Fruit fly (Drosophila melanogaster) whole organism, embryonic: ENCODE data around the gene CG14253.

Experiments used
- Atf6 ChIP-seq: fragments of 200-800 bp; sonication (Bioruptor generic); IDR thresholded peaks from 2 replicates; pipeline ENCODE4 v1.3.6; 2022; ENCODE audit warnings: missing biosample characterization, missing genetic modification characterization
- Bgb ChIP-seq: fragments of 200-800 bp; sonication (Bioruptor generic); IDR thresholded peaks from 2 replicates; pipeline ENCODE4 v1.3.6; 2022; ENCODE audit warnings: missing biosample characterization, missing genetic modification characterization; ENCODE audit not compliant: partially characterized antibody
- C15 ChIP-seq: fragments of 200-800 bp; sonication (Bioruptor generic); IDR thresholded peaks from 3 replicates; pipeline ENCODE4 v1.3.6; 2022; ENCODE audit warnings: missing biosample characterization, missing genetic modification characterization
- CG10462 ChIP-seq: fragments of 200-800 bp; sonication (Bioruptor generic); optimal IDR thresholded peaks from 2 replicates; lab custom pipeline; 2016; ENCODE audit warnings: missing biosample characterization, missing genetic modification characterization
- CG12391 ChIP-seq: fragments of 200-800 bp; sonication (Bioruptor generic); optimal IDR thresholded peaks from 3 replicates; lab custom pipeline; 2018; ENCODE audit warnings: missing biosample characterization, mild to moderate bottlenecking, missing genetic modification characterization, moderate library complexity
- CG15696 ChIP-seq: fragments of 200-800 bp; sonication (Bioruptor generic); optimal IDR thresholded peaks from 2 replicates; lab custom pipeline; 2019; ENCODE audit warnings: missing biosample characterization, mild to moderate bottlenecking, missing genetic modification characterization, moderate library complexity
- CG17186 ChIP-seq: fragments of 200-800 bp; sonication (Bioruptor generic); optimal IDR thresholded peaks from 3 replicates; lab custom pipeline; 2017; ENCODE audit warnings: missing biosample characterization, missing genetic modification reagents, missing genetic modification characterization
- CG18476 ChIP-seq: fragments of 200-800 bp; sonication (Bioruptor generic); optimal IDR thresholded peaks from 2 replicates; lab custom pipeline; 2016; ENCODE audit warnings: missing biosample characterization, mild to moderate bottlenecking, missing genetic modification characterization
- CG2120 ChIP-seq: fragments of 200-800 bp; sonication (Bioruptor generic); optimal IDR thresholded peaks from 3 replicates; lab custom pipeline; 2016; ENCODE audit warnings: missing biosample characterization, missing genetic modification characterization
- CG3065 ChIP-seq: fragments of 200-800 bp; sonication (Bioruptor generic); optimal IDR thresholded peaks from 2 replicates; lab custom pipeline; 2016; ENCODE audit warnings: missing biosample characterization, missing genetic modification characterization
- CG42726 ChIP-seq: fragments of 200-800 bp; sonication (Bioruptor generic); IDR thresholded peaks from 2 replicates; pipeline ENCODE4 v1.3.6; 2022; ENCODE audit warnings: missing biosample characterization, missing genetic modification characterization; ENCODE audit not compliant: partially characterized antibody
- CG4617 ChIP-seq: fragments of 200-800 bp; sonication (Bioruptor generic); optimal IDR thresholded peaks from 3 replicates; lab custom pipeline; 2016; ENCODE audit warnings: missing biosample characterization, missing genetic modification characterization, borderline replicate concordance
- CG5245 ChIP-seq: fragments of 200-800 bp; sonication (Bioruptor generic); optimal IDR thresholded peaks from 3 replicates; lab custom pipeline; 2016; ENCODE audit warnings: missing biosample characterization, missing genetic modification characterization
- CG6683 ChIP-seq: fragments of 200-800 bp; sonication (Bioruptor generic); optimal IDR thresholded peaks from 2 replicates; lab custom pipeline; 2017; ENCODE audit warnings: missing biosample characterization, mild to moderate bottlenecking, missing genetic modification characterization, missing genetic modification reagents
- CG8765 ChIP-seq: fragments of 200-800 bp; sonication (Bioruptor generic); IDR thresholded peaks from 2 replicates; pipeline ENCODE4 v1.3.6; 2022; ENCODE audit warnings: missing biosample characterization, missing genetic modification characterization
- CG8944 ChIP-seq: fragments of 200-800 bp; sonication (Bioruptor generic); optimal IDR thresholded peaks from 3 replicates; lab custom pipeline; 2016; ENCODE audit warnings: missing biosample characterization, missing genetic modification characterization
- CG9215 ChIP-seq: fragments of 200-800 bp; sonication (Bioruptor generic); IDR thresholded peaks from 2 replicates; pipeline ENCODE4 v1.3.6; 2022; ENCODE audit warnings: missing biosample characterization, missing genetic modification characterization
- CG9609 ChIP-seq: fragments of 200-800 bp; sonication (Bioruptor generic); optimal IDR thresholded peaks from 3 replicates; lab custom pipeline; 2016; ENCODE audit warnings: missing biosample characterization, missing genetic modification characterization
- CoRest ChIP-seq: fragments of 200-800 bp; sonication (Bioruptor generic); optimal IDR thresholded peaks from 3 replicates; lab custom pipeline; 2018; ENCODE audit warnings: missing biosample characterization, mild to moderate bottlenecking, missing genetic modification characterization, moderate library complexity
- Elba2 ChIP-seq: fragments of 200-800 bp; sonication (Bioruptor generic); optimal IDR thresholded peaks from 3 replicates; lab custom pipeline; 2016; ENCODE audit warnings: missing biosample characterization, missing genetic modification characterization
- Fer1 ChIP-seq: fragments of 200-800 bp; sonication (Bioruptor generic); optimal IDR thresholded peaks from 2 replicates; lab custom pipeline; 2017; ENCODE audit warnings: missing biosample characterization, mild to moderate bottlenecking, missing genetic modification characterization
- Gug ChIP-seq: fragments of 200-800 bp; sonication (Bioruptor generic); IDR thresholded peaks from 4 replicates; pipeline ENCODE4 v1.3.6; 2022; ENCODE audit warnings: missing biosample characterization, missing genetic modification characterization
- HHEX ChIP-seq: fragments of 200-800 bp; sonication (Bioruptor generic); optimal IDR thresholded peaks from 3 replicates; lab custom pipeline; 2017; ENCODE audit warnings: missing biosample characterization, mild to moderate bottlenecking, missing genetic modification characterization, missing genetic modification reagents
- HLH54F ChIP-seq: fragments of 200-800 bp; sonication (Bioruptor generic); optimal IDR thresholded peaks from 3 replicates; lab custom pipeline; 2016; ENCODE audit warnings: missing biosample characterization, missing genetic modification characterization
- Kr ChIP-seq: fragments of 200-800 bp; sonication (Bioruptor generic); optimal IDR thresholded peaks from 2 replicates; lab custom pipeline; 2017; ENCODE audit warnings: missing biosample characterization, mild to moderate bottlenecking, missing genetic modification characterization
- Lim3 ChIP-seq: fragments of 200-800 bp; sonication (Bioruptor generic); IDR thresholded peaks from 2 replicates; pipeline ENCODE4 v1.3.6; 2022; ENCODE audit warnings: missing biosample characterization, missing genetic modification characterization
- MESR4 ChIP-seq: fragments of 200-800 bp; sonication (Bioruptor generic); optimal IDR thresholded peaks from 2 replicates; lab custom pipeline; 2018; ENCODE audit warnings: missing biosample characterization, mild to moderate bottlenecking, missing genetic modification characterization, moderate library complexity
- Mad ChIP-seq: fragments of 200-800 bp; sonication (Bioruptor generic); optimal IDR thresholded peaks from 2 replicates; lab custom pipeline; 2016; ENCODE audit warnings: missing biosample characterization, missing genetic modification characterization
- NK7.1 ChIP-seq: fragments of 200-800 bp; sonication (Bioruptor generic); optimal IDR thresholded peaks from 3 replicates; lab custom pipeline; 2016; ENCODE audit warnings: missing biosample characterization, missing genetic modification characterization
- Six4 ChIP-seq: fragments of 200-800 bp; sonication (Bioruptor generic); optimal IDR thresholded peaks from 2 replicates; lab custom pipeline; 2016; ENCODE audit warnings: missing biosample characterization, missing genetic modification characterization
- aop ChIP-seq: fragments of 200-800 bp; sonication (Bioruptor generic); IDR thresholded peaks from 2 replicates; pipeline ENCODE4 v1.3.6; 2022; ENCODE audit warnings: missing biosample characterization, missing genetic modification characterization
- ato ChIP-seq: fragments of 200-800 bp; sonication (Bioruptor generic); IDR thresholded peaks from 2 replicates; pipeline ENCODE4 v1.3.6; 2022; ENCODE audit warnings: missing biosample characterization, missing genetic modification characterization; ENCODE audit not compliant: partially characterized antibody
- dmrt11E ChIP-seq: fragments of 200-800 bp; sonication (Bioruptor generic); optimal IDR thresholded peaks from 3 replicates; lab custom pipeline; 2018; ENCODE audit warnings: missing biosample characterization, mild to moderate bottlenecking, missing genetic modification characterization, moderate library complexity
- dmrt99B ChIP-seq: fragments of 200-800 bp; sonication (Bioruptor generic); optimal IDR thresholded peaks from 2 replicates; lab custom pipeline; 2018; ENCODE audit warnings: missing biosample characterization, mild to moderate bottlenecking, missing genetic modification characterization, moderate library complexity
- ems ChIP-seq: fragments of 200-800 bp; sonication (Bioruptor generic); optimal IDR thresholded peaks from 3 replicates; lab custom pipeline; 2016; ENCODE audit warnings: missing biosample characterization, missing genetic modification characterization
- en ChIP-seq: fragments of 200-800 bp; sonication (Bioruptor generic); optimal IDR thresholded peaks from 2 replicates; lab custom pipeline; 2016; ENCODE audit warnings: missing biosample characterization, missing genetic modification characterization
- ewg ChIP-seq: fragments of 200-800 bp; sonication (Bioruptor generic); optimal IDR thresholded peaks from 3 replicates; lab custom pipeline; 2017; ENCODE audit warnings: mild to moderate bottlenecking, missing biosample characterization, missing genetic modification reagents, missing genetic modification characterization
- grn ChIP-seq: fragments of 200-800 bp; sonication (Bioruptor generic); optimal IDR thresholded peaks from 3 replicates; lab custom pipeline; 2017; ENCODE audit warnings: missing biosample characterization, missing genetic modification characterization
- her ChIP-seq: fragments of 200-800 bp; sonication (Bioruptor generic); optimal IDR thresholded peaks from 2 replicates; lab custom pipeline; 2016; ENCODE audit warnings: missing biosample characterization, missing genetic modification characterization
- ind ChIP-seq: fragments of 200-800 bp; sonication (Bioruptor generic); optimal IDR thresholded peaks from 3 replicates; lab custom pipeline; 2016; ENCODE audit warnings: missing biosample characterization, missing genetic modification characterization
- lola ChIP-seq, 3 experiments: fragments of >200 bp in 2 of 3; fragments of 200-800 bp in 1 of 3; sonication (Bioruptor generic) in 1 of 3; optimal IDR thresholded peaks; 2 replicates each; lab custom pipeline; 2017 to 2019; ENCODE audit warnings: missing biosample characterization in 3 of 3, missing genetic modification characterization in 3 of 3, mild to moderate bottlenecking in 1 of 3, moderate library complexity in 1 of 3
- mld ChIP-seq: fragments of 200-800 bp; sonication (Bioruptor generic); IDR thresholded peaks from 3 replicates; pipeline ENCODE4 v1.3.6; 2022; ENCODE audit warnings: missing biosample characterization, missing genetic modification characterization; ENCODE audit not compliant: partially characterized antibody
- nau ChIP-seq: fragments of 200-800 bp; sonication (Bioruptor generic); optimal IDR thresholded peaks from 3 replicates; lab custom pipeline; 2017; ENCODE audit warnings: missing biosample characterization, mild to moderate bottlenecking, missing genetic modification characterization, missing genetic modification reagents
- oc ChIP-seq: fragments of 200-800 bp; sonication (Bioruptor generic); optimal IDR thresholded peaks from 2 replicates; lab custom pipeline; 2018; ENCODE audit warnings: missing biosample characterization, mild to moderate bottlenecking, missing genetic modification characterization, moderate library complexity
- rib ChIP-seq: fragments of 200-800 bp; sonication (Bioruptor generic); IDR thresholded peaks from 2 replicates; pipeline ENCODE4 v1.3.6; 2022; ENCODE audit warnings: missing biosample characterization, missing genetic modification characterization
- run ChIP-seq: fragments of 200-800 bp; sonication (Bioruptor generic); optimal IDR thresholded peaks from 3 replicates; lab custom pipeline; 2018; ENCODE audit warnings: missing biosample characterization, mild to moderate bottlenecking, missing genetic modification characterization
- stc ChIP-seq: fragments of 200-800 bp; sonication (Bioruptor generic); IDR thresholded peaks from 2 replicates; pipeline ENCODE4 v1.3.6; 2022; ENCODE audit warnings: missing biosample characterization, missing genetic modification characterization
- sug ChIP-seq: fragments of 200-800 bp; optimal IDR thresholded peaks from 2 replicates; lab custom pipeline; 2019; ENCODE audit warnings: missing biosample characterization, mild to moderate bottlenecking, missing genetic modification characterization, moderate library complexity
- tna ChIP-seq: fragments of 200-800 bp; sonication (Bioruptor generic); IDR thresholded peaks from 2 replicates; pipeline ENCODE4 v1.3.6; 2022; ENCODE audit warnings: missing biosample characterization, missing genetic modification characterization; ENCODE audit not compliant: partially characterized antibody
- ttk ChIP-seq: fragments of 200-800 bp; sonication (Bioruptor generic); IDR thresholded peaks from 2 replicates; pipeline ENCODE4 v2.1.2; 2022; ENCODE audit warnings: missing biosample characterization, missing genetic modification characterization
- unpg ChIP-seq: fragments of 200-800 bp; sonication (Bioruptor generic); optimal IDR thresholded peaks from 3 replicates; lab custom pipeline; 2018; ENCODE audit warnings: missing biosample characterization, mild to moderate bottlenecking, missing genetic modification characterization, moderate library complexity

Gene CG14253

DNA sequence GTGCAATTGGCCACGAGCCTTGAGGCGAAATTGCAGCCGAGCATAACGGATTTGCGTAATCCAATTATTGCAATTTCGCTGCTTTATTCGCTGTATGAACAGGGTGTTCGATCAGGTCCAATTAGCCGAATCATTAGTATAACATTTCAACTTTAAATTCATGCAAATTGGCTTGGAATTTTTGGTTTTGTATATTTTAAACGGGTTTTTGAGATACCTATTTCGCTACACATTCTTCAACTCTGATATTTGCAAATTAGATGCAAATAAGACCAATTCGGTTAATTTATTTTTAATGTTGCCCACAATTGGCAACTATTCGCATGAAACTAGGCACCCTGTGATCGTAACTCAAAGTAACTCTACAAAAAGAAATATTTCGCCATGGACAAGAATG is 24.9 kb upstream of the CG14253 start (continued):
- TF ChIP-seq MESR4 (GFP tag; lab: Kevin White, UChicago) (no peak), CG8944 (GFP tag; lab: Kevin White, UChicago) (no peak), dmrt11E (tag; lab: Kevin White, UChicago) (no peak), CG5245 (GFP tag; lab: Kevin White, UChicago) (no peak), Gug (GFP tag; lab: Robert Waterston, UW) (no peak), C15 (GFP tag; lab: Robert Waterston, UW) (no peak), CG12391 (tag; lab: Kevin White, UChicago) (no peak), CG4617 (no peak), HHEX (GFP tag; lab: Kevin White, UChicago) (no peak), sug (tag; lab: Kevin White, UChicago) (no peak), dmrt99B (tag; lab: Kevin White, UChicago) (peak; percentile 25), tna (no peak), NK7.1 (GFP tag; lab: Kevin White, UChicago) (no peak), ind (GFP tag; lab: Kevin White, UChicago) (no peak), CG3065 (GFP tag; lab: Kevin White, UChicago) (no peak), run (tag; lab: Kevin White, UChicago) (peak; percentile 3), Kr (no peak), CG9215 (no peak), grn (no peak), CG8765 (GFP tag; lab: Robert Waterston, UW) (peak; percentile 15; the same call in 1 of the 2 replicates), her (no peak), nau (GFP tag; lab: Kevin White, UChicago) (no peak), lola (GFP tag; optimal IDR thresholded peaks at IDR 0.05; lab: Kevin White, UChicago) (no peak), en (GFP tag; lab: Kevin White, UChicago) (peak; percentile 8), CG42726 (GFP tag; lab: Robert Waterston, UW) (no peak), ato (no peak), Lim3 (GFP tag; lab: Robert Waterston, UW) (no peak), CG9609 (GFP tag; lab: Kevin White, UChicago) (peak; percentile 15), Bgb (GFP tag; lab: Robert Waterston, UW) (no peak), ems (GFP tag; lab: Kevin White, UChicago) (no peak), Six4 (GFP tag; lab: Kevin White, UChicago) (no peak), aop (GFP tag; lab: Robert Waterston, UW) (no peak), CG6683 (GFP tag; lab: Kevin White, UChicago) (no peak), rib (no peak), Elba2 (GFP tag; lab: Kevin White, UChicago) (no peak), CG2120 (peak; percentile 62), unpg (GFP tag; lab: Kevin White, UChicago) (peak; percentile 42), CoRest (no peak), stc (no peak; the same call in 1 of the 2 replicates), CG17186 (GFP tag; lab: Kevin White, UChicago) (no peak), CG10462 (GFP tag; lab: Kevin White, UChicago) (no peak), ewg (GFP tag; lab: Kevin White, UChicago) (no peak), CG15696 (tag; lab: Kevin White, UChicago) (no peak), mld (no peak), Fer1 (no peak), HLH54F (GFP tag; lab: Kevin White, UChicago) (peak; percentile 54), CG18476 (no peak), ttk (GFP tag; lab: Robert Waterston, UW) (no peak), Mad (no peak), Atf6 (GFP tag; lab: Robert Waterston, UW) (no peak), oc (tag; lab: Kevin White, UChicago) (no peak)
